Worm (Caenorhabditis elegans) whole organism, L3 larva: ENCODE data around the gene mrps-34.

Experiments
- R02D3.7 ChIP-seq: fragments of 150-350 bp; optimal IDR thresholded peaks from 2 replicates; lab custom pipeline; 2014; ENCODE audit warnings: missing biosample characterization, missing genetic modification characterization
- ZK546.5 ChIP-seq: sonication (generic microtip); optimal IDR thresholded peaks from 2 replicates; lab custom pipeline; 2017; ENCODE audit warnings: missing biosample characterization, missing genetic modification characterization
- ama-1 ChIP-seq: fragments of 150-350 bp; optimal IDR thresholded peaks from 2 replicates; lab custom pipeline; 2018
- ceh-28 ChIP-seq: fragments of 150-350 bp; optimal IDR thresholded peaks from 2 replicates; lab custom pipeline; 2014; ENCODE audit warnings: missing biosample characterization, missing genetic modification reagents, missing genetic modification characterization
- ceh-82 ChIP-seq: fragments of 150-350 bp; optimal IDR thresholded peaks from 2 replicates; lab custom pipeline; 2014; ENCODE audit warnings: missing biosample characterization, missing genetic modification characterization
- ceh-9 ChIP-seq: sonication (generic microtip); optimal IDR thresholded peaks from 2 replicates; lab custom pipeline; 2018; ENCODE audit warnings: missing biosample characterization, missing genetic modification characterization
- daf-12 ChIP-seq: fragments of 150-350 bp; optimal IDR thresholded peaks from 2 replicates; lab custom pipeline; 2014; ENCODE audit warnings: missing biosample characterization, missing genetic modification reagents, missing genetic modification characterization
- egl-5 ChIP-seq: fragments of 150-350 bp; optimal IDR thresholded peaks from 2 replicates; lab custom pipeline; 2017; ENCODE audit warnings: missing biosample characterization, missing genetic modification reagents, missing genetic modification characterization, inconsistent platforms
- elt-1 ChIP-seq: fragments of 150-350 bp; optimal IDR thresholded peaks from 2 replicates; lab custom pipeline; 2014; ENCODE audit warnings: missing biosample characterization, missing genetic modification characterization
- elt-2 ChIP-seq: sonication (generic microtip); optimal IDR thresholded peaks from 2 replicates; lab custom pipeline; 2016; ENCODE audit warnings: missing genetic modification reagents, mild to moderate bottlenecking, missing genetic modification characterization, missing compliant biosample characterization
- eor-1 ChIP-seq, 2 experiments: fragments of 150-350 bp; optimal IDR thresholded peaks; 2 replicates each; lab custom pipeline; 2014 to 2018; ENCODE audit warnings: missing biosample characterization in 2 of 2, missing genetic modification characterization in 2 of 2
- fkh-10 ChIP-seq: sonication (generic microtip); optimal IDR thresholded peaks from 2 replicates; lab custom pipeline; 2017; ENCODE audit warnings: missing biosample characterization, missing genetic modification reagents, missing genetic modification characterization
- fkh-2 ChIP-seq: fragments of 150-350 bp; optimal IDR thresholded peaks from 2 replicates; lab custom pipeline; 2014; ENCODE audit warnings: missing biosample characterization, missing genetic modification reagents, missing genetic modification characterization
- fos-1 ChIP-seq: fragments of 150-350 bp; optimal IDR thresholded peaks from 2 replicates; lab custom pipeline; 2014; ENCODE audit warnings: missing biosample characterization, missing genetic modification characterization
- hmg-11 ChIP-seq: sonication (generic microtip); optimal IDR thresholded peaks from 2 replicates; lab custom pipeline; 2016; ENCODE audit warnings: missing genetic modification characterization, missing compliant biosample characterization
- jun-1 ChIP-seq: fragments of 150-350 bp; optimal IDR thresholded peaks from 2 replicates; lab custom pipeline; 2014; ENCODE audit warnings: missing biosample characterization, missing genetic modification reagents, missing genetic modification characterization
- lin-15B ChIP-seq: fragments of 150-350 bp; optimal IDR thresholded peaks from 2 replicates; lab custom pipeline; 2014; ENCODE audit warnings: missing biosample characterization, missing genetic modification characterization
- lin-39 ChIP-seq: fragments of 150-350 bp; optimal IDR thresholded peaks from 2 replicates; lab custom pipeline; 2018; ENCODE audit warnings: missing biosample characterization, missing genetic modification reagents, missing genetic modification characterization
- lsy-12 ChIP-seq: sonication (generic microtip); optimal IDR thresholded peaks from 2 replicates; lab custom pipeline; 2016; ENCODE audit warnings: mild to moderate bottlenecking, missing genetic modification characterization, missing compliant biosample characterization
- mdl-1 ChIP-seq: fragments of 150-350 bp; optimal IDR thresholded peaks from 2 replicates; lab custom pipeline; 2014; ENCODE audit warnings: missing biosample characterization, missing genetic modification characterization
- mml-1 ChIP-seq: fragments of 150-350 bp; sonication (generic microtip); optimal IDR thresholded peaks from 3 replicates; lab custom pipeline; 2014; ENCODE audit warnings: missing biosample characterization, missing genetic modification characterization
- nfya-1 ChIP-seq: sonication (generic microtip); optimal IDR thresholded peaks from 2 replicates; lab custom pipeline; 2017; ENCODE audit warnings: missing genetic modification characterization, mild to moderate bottlenecking, missing compliant biosample characterization, antibody characterized with exemption, moderate library complexity; ENCODE audit not compliant: insufficient read depth
- nhr-11 ChIP-seq: fragments of 150-350 bp; optimal IDR thresholded peaks from 2 replicates; lab custom pipeline; 2014; ENCODE audit warnings: missing biosample characterization, missing genetic modification characterization
- nhr-23 ChIP-seq: fragments of 150-350 bp; optimal IDR thresholded peaks from 2 replicates; lab custom pipeline; 2014; ENCODE audit warnings: missing biosample characterization, missing genetic modification reagents, missing genetic modification characterization
- nhr-25 ChIP-seq: sonication (generic microtip); optimal IDR thresholded peaks from 2 replicates; lab custom pipeline; 2017; ENCODE audit warnings: missing biosample characterization, missing genetic modification characterization
- nhr-43 ChIP-seq: sonication (generic microtip); optimal IDR thresholded peaks from 2 replicates; lab custom pipeline; 2016; ENCODE audit warnings: mild to moderate bottlenecking, missing genetic modification characterization, missing compliant biosample characterization; ENCODE audit not compliant: poor library complexity, severe bottlenecking
- nhr-77 ChIP-seq: fragments of 150-350 bp; optimal IDR thresholded peaks from 2 replicates; lab custom pipeline; 2014; ENCODE audit warnings: missing biosample characterization, missing genetic modification characterization
- pha-4 ChIP-seq: fragments of 150-350 bp; optimal IDR thresholded peaks from 2 replicates; lab custom pipeline; 2014; ENCODE audit warnings: missing biosample characterization, missing genetic modification reagents, missing genetic modification characterization
- pqm-1 ChIP-seq: fragments of 150-350 bp; optimal IDR thresholded peaks from 2 replicates; lab custom pipeline; 2017; ENCODE audit warnings: missing biosample characterization, missing genetic modification characterization, inconsistent platforms
- skn-1 ChIP-seq: fragments of 150-350 bp; optimal IDR thresholded peaks from 2 replicates; lab custom pipeline; 2014; ENCODE audit warnings: missing biosample characterization, missing genetic modification characterization
- snpc-4 ChIP-seq: fragments of 150-350 bp; optimal IDR thresholded peaks from 2 replicates; lab custom pipeline; 2014; ENCODE audit warnings: missing biosample characterization, missing genetic modification characterization
- tbx-2 ChIP-seq: sonication (generic microtip); optimal IDR thresholded peaks from 2 replicates; lab custom pipeline; 2016; ENCODE audit warnings: mild to moderate bottlenecking, missing genetic modification characterization, missing compliant biosample characterization
- unc-62 ChIP-seq: fragments of 150-350 bp; sonication (generic microtip); optimal IDR thresholded peaks from 4 replicates; lab custom pipeline; 2014; ENCODE audit warnings: missing biosample characterization, missing genetic modification reagents, missing genetic modification characterization
- zag-1 ChIP-seq: fragments of 150-350 bp; optimal IDR thresholded peaks from 2 replicates; lab custom pipeline; 2014; ENCODE audit warnings: missing biosample characterization, missing genetic modification characterization
- ztf-4 ChIP-seq: fragments of 150-350 bp; optimal IDR thresholded peaks from 2 replicates; lab custom pipeline; 2014; ENCODE audit warnings: missing biosample characterization, missing genetic modification characterization

The mrps-34 gene

DNA sequence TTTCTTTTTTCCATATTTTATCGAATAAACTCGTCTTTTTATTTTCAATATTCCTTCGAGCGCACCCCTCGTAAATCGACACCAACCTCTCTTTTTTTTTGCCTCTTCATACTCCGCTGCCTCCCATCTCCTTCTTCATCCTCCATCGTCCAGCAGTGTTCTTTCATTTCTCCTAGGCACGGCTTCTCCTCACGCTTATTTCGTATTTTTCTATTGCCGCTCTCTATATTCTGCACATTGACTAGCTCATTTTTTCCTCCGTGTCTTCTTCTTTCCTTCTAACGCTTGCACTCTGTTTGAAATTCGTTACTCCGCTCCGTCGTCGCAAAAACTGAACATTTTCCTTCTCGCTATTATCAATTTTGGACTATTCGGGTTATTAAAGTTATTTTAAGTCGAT is 13.1 kb upstream of the mrps-34 start:
- peak; percentile 50 for TF ChIP-seq nfya-1 (tag; lab: Kevin White, UChicago)
- TF ChIP-seq hmg-11 (tag; lab: Kevin White, UChicago), result peak; percentile 12
- TF ChIP-seq lin-39 (tag; lab: Kevin White, UChicago), result peak; percentile 16
- TF ChIP-seq fos-1 (tag; lab: Kevin White, UChicago), result no peak

DNA sequence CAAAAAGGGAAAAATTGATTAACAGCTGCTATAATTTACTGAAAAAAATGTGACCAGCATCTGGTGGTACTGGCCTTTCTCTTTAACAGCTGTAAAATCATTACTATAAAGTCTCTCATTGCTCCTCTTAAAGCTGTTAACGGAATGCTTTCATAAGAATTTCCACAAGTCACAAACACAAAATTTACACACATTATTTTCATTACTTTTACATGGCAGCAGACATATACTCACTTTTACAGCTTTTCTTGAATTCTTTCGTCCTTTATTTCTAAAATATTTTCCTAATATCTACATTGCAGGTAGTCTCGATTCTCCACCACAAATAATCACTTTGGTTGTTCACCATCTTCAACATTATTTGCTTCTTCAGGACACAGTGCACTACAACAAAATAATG is 11.1 kb upstream of the mrps-34 start, which contains the start of gene imph-1:
imph-1 (plus strand) TSS at position 301 of the 400 bp plus-strand sequence.
- TF ChIP-seq fos-1 (tag; lab: Kevin White, UChicago) (no peak), ceh-82 (no peak), ZK546.5 (tag; lab: Kevin White, UChicago) (no peak), fkh-10 (GFP tag; lab: Kevin White, UChicago) (no peak), nhr-23 (tag; lab: Kevin White, UChicago) (no peak), zag-1 (tag; lab: Kevin White, UChicago) (no peak), daf-12 (tag; lab: Kevin White, UChicago) (no peak)

DNA sequence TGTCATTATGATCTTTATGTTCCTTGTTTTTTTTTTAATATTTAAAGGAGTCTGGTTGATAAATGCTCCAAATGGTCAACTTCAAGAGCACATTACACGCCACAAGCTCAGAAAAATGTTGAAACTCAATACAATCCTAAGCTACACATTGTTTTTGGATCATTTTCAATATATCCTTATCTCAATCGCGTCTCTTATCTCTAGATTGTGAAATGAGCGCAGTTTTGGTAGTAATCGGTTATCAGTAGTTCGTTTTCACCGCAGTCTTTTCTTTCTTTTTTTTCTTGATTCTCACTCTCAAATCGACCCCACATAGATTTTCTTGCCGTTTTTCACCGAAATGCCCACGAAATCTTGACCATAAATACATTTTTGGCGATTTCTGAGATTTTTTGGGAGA is 10.6 kb upstream of the mrps-34 start:
- TF ChIP-seq elt-2 (peak; percentile 56), tbx-2 (tag; lab: Kevin White, UChicago) (no peak), pha-4 (tag; lab: Kevin White, UChicago) (no peak)

DNA sequence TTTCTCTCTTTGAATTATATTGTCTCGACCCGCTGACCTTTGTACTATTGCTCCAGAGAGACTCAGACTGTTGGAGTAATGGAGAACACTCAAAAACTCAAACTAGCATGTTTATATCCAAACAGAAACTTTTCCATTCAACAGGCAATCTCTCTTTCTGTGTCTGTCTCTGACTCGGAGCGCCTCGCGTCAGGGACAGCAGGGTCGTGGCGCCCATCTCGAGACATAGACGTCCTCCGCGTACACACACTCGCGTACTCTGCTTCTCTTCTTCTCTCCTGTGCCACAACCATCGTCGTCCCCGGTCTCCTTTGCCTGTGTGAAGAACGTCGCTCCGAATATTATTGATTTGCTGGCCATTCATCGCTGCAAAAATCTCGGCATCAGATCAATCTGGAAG is 9.7 kb upstream of the mrps-34 start:
- peak; percentile 27 for TF ChIP-seq egl-5 (tag; lab: Kevin White, UChicago)
- TF ChIP-seq fkh-10 (GFP tag; lab: Kevin White, UChicago), result no peak
- TF ChIP-seq nhr-23 (tag; lab: Kevin White, UChicago), result peak; percentile 61
- TF ChIP-seq pqm-1 (tag; lab: Kevin White, UChicago), result peak; percentile 81
- TF ChIP-seq lin-39 (tag; lab: Kevin White, UChicago), result peak; percentile 87
- TF ChIP-seq pha-4 (tag; lab: Kevin White, UChicago), result peak; percentile 94
- TF ChIP-seq elt-2, result peak; percentile 80
- TF ChIP-seq fos-1 (tag; lab: Kevin White, UChicago), result no peak
- TF ChIP-seq jun-1 (tag; lab: Kevin White, UChicago), result peak; percentile 44
- TF ChIP-seq eor-1 (tag; optimal IDR thresholded peaks at IDR 0.05; lab: Kevin White, UChicago), result no peak
- peak; percentile 16 for TF ChIP-seq mdl-1 (tag; lab: Kevin White, UChicago)
- peak; percentile 48 for TF ChIP-seq lsy-12 (tag; lab: Kevin White, UChicago)
- TF ChIP-seq hmg-11 (tag; lab: Kevin White, UChicago), result peak; percentile 91
- TF ChIP-seq R02D3.7 (tag; lab: Kevin White, UChicago), result peak; percentile 52
- TF ChIP-seq nhr-43 (tag; lab: Kevin White, UChicago), result peak; percentile 11
- peak; percentile 81 for TF ChIP-seq nfya-1 (tag; lab: Kevin White, UChicago)
- TF ChIP-seq fkh-2 (tag; lab: Kevin White, UChicago), result peak; percentile 19
- TF ChIP-seq nhr-25, result peak; percentile 79
- no peak for TF ChIP-seq elt-1 (tag; lab: Kevin White, UChicago)
- peak; percentile 19 for TF ChIP-seq ama-1
- peak; percentile 50 for TF ChIP-seq ceh-28 (tag; lab: Kevin White, UChicago)
- TF ChIP-seq skn-1 (tag; lab: Kevin White, UChicago), result no peak
- peak; percentile 72 for TF ChIP-seq lin-15B (tag; lab: Kevin White, UChicago)
- no peak for TF ChIP-seq ceh-9 (tag; lab: Kevin White, UChicago)
- TF ChIP-seq daf-12 (tag; lab: Kevin White, UChicago), result no peak
- peak; percentile 38 for TF ChIP-seq snpc-4 (tag; lab: Kevin White, UChicago)
- no peak for TF ChIP-seq nhr-11

DNA sequence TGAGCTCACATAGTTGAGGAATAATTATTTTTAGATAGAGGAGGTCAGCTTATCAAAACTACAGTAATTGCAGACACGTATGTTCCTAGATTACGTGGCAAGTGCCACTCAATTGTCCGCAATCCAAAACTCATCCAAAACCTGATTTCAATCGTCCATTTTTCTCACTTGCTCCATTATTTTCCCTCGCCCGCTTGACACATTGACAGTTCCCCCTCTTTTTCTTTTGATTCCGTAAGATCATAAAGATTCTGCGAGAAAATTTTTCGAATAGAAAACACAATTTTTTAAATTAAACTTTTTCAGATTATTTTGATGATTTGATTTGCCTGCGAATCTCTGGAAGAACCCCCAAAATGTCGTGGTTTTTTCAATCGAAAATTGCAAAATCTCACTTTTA is 6.5 kb upstream of the mrps-34 start, which contains the start of gene M88.4:
M88.4 (plus strand) TSS at position 301 of the 400 bp plus-strand sequence.
- no peak for TF ChIP-seq nhr-77 (tag; lab: Kevin White, UChicago)
- no peak for TF ChIP-seq daf-12 (tag; lab: Kevin White, UChicago)
- no peak for TF ChIP-seq elt-1 (tag; lab: Kevin White, UChicago)
- no peak for TF ChIP-seq nhr-25
- no peak for TF ChIP-seq ceh-82
- TF ChIP-seq mml-1 (tag; lab: Kevin White, UChicago), result no peak
- TF ChIP-seq fkh-10 (GFP tag; lab: Kevin White, UChicago), result no peak
- no peak for TF ChIP-seq unc-62 (GFP tag; lab: Kevin White, UChicago)
- TF ChIP-seq pqm-1 (tag; lab: Kevin White, UChicago), result no peak
- TF ChIP-seq ceh-9 (tag; lab: Kevin White, UChicago), result no peak
- TF ChIP-seq hmg-11 (tag; lab: Kevin White, UChicago), result no peak
- TF ChIP-seq ztf-4 (tag; lab: Kevin White, UChicago), result no peak
